Worm (Caenorhabditis elegans) whole organism, L2 larva: ENCODE data around the gene col-123.

Source experiments
- C34F6.9 ChIP-seq: fragments of 150-350 bp; optimal IDR thresholded peaks from 2 replicates; lab custom pipeline; 2014; ENCODE audit warnings: missing biosample characterization, missing genetic modification characterization
- F13H6.1 ChIP-seq: sonication (generic microtip); optimal IDR thresholded peaks from 2 replicates; lab custom pipeline; 2016; ENCODE audit warnings: missing genetic modification characterization, missing compliant biosample characterization
- R02D3.7 ChIP-seq: fragments of 150-350 bp; optimal IDR thresholded peaks from 2 replicates; lab custom pipeline; 2014; ENCODE audit warnings: missing biosample characterization, missing genetic modification characterization
- Y55F3AM.14 ChIP-seq: fragments of 200-800 bp; sonication (Bioruptor generic); optimal IDR thresholded peaks from 2 replicates; lab custom pipeline; 2018; ENCODE audit warnings: mild to moderate bottlenecking, missing genetic modification characterization, missing compliant biosample characterization
- alr-1 ChIP-seq: fragments of 150-350 bp; optimal IDR thresholded peaks from 2 replicates; lab custom pipeline; 2014; ENCODE audit warnings: missing biosample characterization, missing genetic modification characterization
- aly-2 ChIP-seq: fragments of 150-350 bp; optimal IDR thresholded peaks from 2 replicates; lab custom pipeline; 2014; ENCODE audit warnings: missing biosample characterization, missing genetic modification characterization
- ama-1 ChIP-seq: fragments of 150-350 bp; optimal IDR thresholded peaks from 2 replicates; lab custom pipeline; 2018; ENCODE audit warnings: inconsistent platforms
- ceh-16 ChIP-seq: fragments of 150-350 bp; optimal IDR thresholded peaks from 2 replicates; lab custom pipeline; 2014; ENCODE audit warnings: missing biosample characterization, missing genetic modification characterization
- ceh-82 ChIP-seq: fragments of 150-350 bp; optimal IDR thresholded peaks from 2 replicates; lab custom pipeline; 2014; ENCODE audit warnings: missing biosample characterization, missing genetic modification characterization
- crh-2 ChIP-seq: sonication (generic microtip); optimal IDR thresholded peaks from 2 replicates; lab custom pipeline; 2017; ENCODE audit warnings: missing biosample characterization, missing genetic modification characterization
- dmd-4 ChIP-seq: sonication (generic microtip); optimal IDR thresholded peaks from 2 replicates; lab custom pipeline; 2017; ENCODE audit warnings: missing biosample characterization, missing genetic modification characterization
- egl-27 ChIP-seq: sonication (generic microtip); optimal IDR thresholded peaks from 3 replicates; lab custom pipeline; 2017; ENCODE audit warnings: missing biosample characterization, missing genetic modification reagents, missing genetic modification characterization
- elt-1 ChIP-seq: fragments of 150-350 bp; optimal IDR thresholded peaks from 2 replicates; lab custom pipeline; 2014; ENCODE audit warnings: missing biosample characterization, missing genetic modification characterization
- elt-3 ChIP-seq: sonication (generic microtip); optimal IDR thresholded peaks from 2 replicates; lab custom pipeline; 2017; ENCODE audit warnings: missing biosample characterization, missing genetic modification characterization
- fos-1 ChIP-seq: fragments of 150-350 bp; optimal IDR thresholded peaks from 2 replicates; lab custom pipeline; 2014; ENCODE audit warnings: missing biosample characterization, missing genetic modification characterization
- lin-11 ChIP-seq: fragments of 150-350 bp; sonication (generic microtip); optimal IDR thresholded peaks from 2 replicates; lab custom pipeline; 2014; ENCODE audit warnings: missing biosample characterization, missing genetic modification characterization, inconsistent platforms, mixed read lengths
- lin-13 ChIP-seq: fragments of 150-350 bp; optimal IDR thresholded peaks from 2 replicates; lab custom pipeline; 2014; ENCODE audit warnings: missing biosample characterization, missing genetic modification reagents, missing genetic modification characterization
- mab-5 ChIP-seq: fragments of 150-350 bp; optimal IDR thresholded peaks from 2 replicates; lab custom pipeline; 2014; ENCODE audit warnings: missing biosample characterization, missing genetic modification characterization
- mbf-1 ChIP-seq: sonication (generic microtip); optimal IDR thresholded peaks from 2 replicates; lab custom pipeline; 2017; ENCODE audit warnings: missing biosample characterization, missing genetic modification characterization
- nhr-10 ChIP-seq: sonication (generic microtip); optimal IDR thresholded peaks from 2 replicates; lab custom pipeline; 2017; ENCODE audit warnings: missing biosample characterization, missing genetic modification characterization
- nhr-11 ChIP-seq: fragments of 150-350 bp; optimal IDR thresholded peaks from 2 replicates; lab custom pipeline; 2014; ENCODE audit warnings: missing biosample characterization, missing genetic modification characterization
- nhr-129 ChIP-seq: fragments of 150-350 bp; optimal IDR thresholded peaks from 2 replicates; lab custom pipeline; 2014; ENCODE audit warnings: missing biosample characterization, missing genetic modification characterization
- nhr-21 ChIP-seq: fragments of 150-350 bp; optimal IDR thresholded peaks from 2 replicates; lab custom pipeline; 2014; ENCODE audit warnings: missing biosample characterization, missing genetic modification characterization
- nhr-23 ChIP-seq: fragments of 150-350 bp; optimal IDR thresholded peaks from 2 replicates; lab custom pipeline; 2014; ENCODE audit warnings: missing biosample characterization, missing genetic modification reagents, missing genetic modification characterization
- nhr-25 ChIP-seq: fragments of 150-350 bp; sonication (generic microtip); optimal IDR thresholded peaks from 3 replicates; lab custom pipeline; 2014; ENCODE audit warnings: missing biosample characterization, missing genetic modification characterization
- nhr-6 ChIP-seq: fragments of 150-350 bp; optimal IDR thresholded peaks from 2 replicates; lab custom pipeline; 2014; ENCODE audit warnings: missing biosample characterization, missing genetic modification characterization
- nhr-77 ChIP-seq: fragments of 150-350 bp; optimal IDR thresholded peaks from 2 replicates; lab custom pipeline; 2014; ENCODE audit warnings: missing biosample characterization, missing genetic modification characterization
- peb-1 ChIP-seq: fragments of 150-350 bp; optimal IDR thresholded peaks from 2 replicates; lab custom pipeline; 2014; ENCODE audit warnings: missing biosample characterization, missing genetic modification characterization
- sem-4 ChIP-seq: fragments of 150-350 bp; optimal IDR thresholded peaks from 2 replicates; lab custom pipeline; 2014; ENCODE audit warnings: missing biosample characterization, missing genetic modification reagents, missing genetic modification characterization
- skn-1 ChIP-seq: sonication (generic microtip); optimal IDR thresholded peaks from 2 replicates; lab custom pipeline; 2017; ENCODE audit warnings: missing biosample characterization, missing genetic modification characterization
- sma-9 ChIP-seq, 2 experiments: fragments of 150-350 bp in 1 of 2; sonication (generic microtip) in 1 of 2; optimal IDR thresholded peaks; 2 replicates each; lab custom pipeline; 2014 to 2016; ENCODE audit warnings: missing genetic modification characterization in 2 of 2, mild to moderate bottlenecking in 1 of 2, missing biosample characterization in 1 of 2, missing compliant biosample characterization in 1 of 2, missing genetic modification reagents in 1 of 2, moderate library complexity in 1 of 2
- unc-39 ChIP-seq: fragments of 150-350 bp; optimal IDR thresholded peaks from 2 replicates; lab custom pipeline; 2014; ENCODE audit warnings: missing biosample characterization, missing genetic modification characterization
- unc-55 ChIP-seq: fragments of 150-350 bp; sonication (generic microtip); optimal IDR thresholded peaks from 3 replicates; lab custom pipeline; 2014; ENCODE audit warnings: missing biosample characterization, missing genetic modification reagents, missing genetic modification characterization
- unc-62 ChIP-seq: fragments of 150-350 bp; optimal IDR thresholded peaks from 2 replicates; lab custom pipeline; 2014; ENCODE audit warnings: missing biosample characterization, missing genetic modification reagents, missing genetic modification characterization
- zag-1 ChIP-seq: fragments of 150-350 bp; optimal IDR thresholded peaks from 2 replicates; lab custom pipeline; 2014; ENCODE audit warnings: missing biosample characterization, missing genetic modification characterization
- ztf-1 ChIP-seq: fragments of 200-800 bp; sonication (Bioruptor generic); conservative IDR thresholded peaks from 2 replicates; pipeline ENCODE4 v1.3.6; 2022; ENCODE audit warnings: missing genetic modification characterization, missing compliant biosample characterization
- ztf-4 ChIP-seq: fragments of 150-350 bp; optimal IDR thresholded peaks from 2 replicates; lab custom pipeline; 2014; ENCODE audit warnings: missing biosample characterization, missing genetic modification characterization

col-123 gene

ce11 chrIV:9857952-9858488, 36.3 kb downstream of the col-123 start, which contains the start of gene npp-1 (continued):
- TF ChIP-seq ceh-16 (no peak), mbf-1 (tag; lab: Kevin White, UChicago) (no peak), nhr-10 (tag; lab: Kevin White, UChicago) (no peak), fos-1 (tag; lab: Kevin White, UChicago) (peak; percentile 2), alr-1 (tag; lab: Kevin White, UChicago) (no peak)

ce11 chrIV:9858970-9859369, 37.2 kb downstream of the col-123 start:
- no peak for TF ChIP-seq alr-1 (tag; lab: Kevin White, UChicago)
- TF ChIP-seq lin-13 (GFP tag; lab: Kevin White, UChicago), result no peak
- no peak for TF ChIP-seq F13H6.1 (tag; lab: Kevin White, UChicago)

ce11 chrIV:9861921-9862320, 40.2 kb downstream of the col-123 start, which contains the start of gene K07F5.14:
TSS of gene K07F5.14 (plus strand) at chrIV:9862221.
- TF ChIP-seq lin-11 (tag; lab: Kevin White, UChicago) (no peak), ceh-16 (no peak), F13H6.1 (tag; lab: Kevin White, UChicago) (no peak), elt-1 (tag; lab: Kevin White, UChicago) (no peak), crh-2 (tag; lab: Kevin White, UChicago) (no peak), nhr-10 (tag; lab: Kevin White, UChicago) (no peak), elt-3 (tag; lab: Kevin White, UChicago) (no peak), skn-1 (tag; lab: Kevin White, UChicago) (no peak), ztf-4 (no peak), zag-1 (tag; lab: Kevin White, UChicago) (no peak), mab-5 (no peak), unc-39 (tag; lab: Kevin White, UChicago) (no peak), peb-1 (tag; lab: Kevin White, UChicago) (no peak), mbf-1 (tag; lab: Kevin White, UChicago) (no peak), nhr-21 (tag; lab: Kevin White, UChicago) (no peak), sem-4 (tag; lab: Kevin White, UChicago) (no peak), fos-1 (tag; lab: Kevin White, UChicago) (no peak), nhr-25 (tag; lab: Kevin White, UChicago) (no peak), dmd-4 (no peak)

ce11 chrIV:9863817-9864216, 42.1 kb downstream of the col-123 start, which contains the start of gene K07F5.16:
TSS of gene K07F5.16 (plus strand) at chrIV:9864117.
- TF ChIP-seq aly-2 (no peak), mab-5 (no peak), unc-62 (no peak), ztf-4 (no peak), elt-1 (tag; lab: Kevin White, UChicago) (no peak), egl-27 (tag; lab: Kevin White, UChicago) (no peak), ztf-1 (GFP tag; lab: Robert Waterston, UW) (no peak), nhr-11 (tag; lab: Kevin White, UChicago) (no peak), ama-1 (lab: Kevin White, UChicago) (no peak), C34F6.9 (no peak), unc-55 (GFP tag; lab: Kevin White, UChicago) (no peak), nhr-77 (tag; lab: Kevin White, UChicago) (no peak), mbf-1 (tag; lab: Kevin White, UChicago) (no peak), nhr-10 (tag; lab: Kevin White, UChicago) (no peak)

- TF ChIP-seq R02D3.7 (no peak), aly-2 (no peak), unc-55 (GFP tag; lab: Kevin White, UChicago) (no peak), nhr-77 (tag; lab: Kevin White, UChicago) (no peak), nhr-129 (tag; lab: Kevin White, UChicago) (no peak), fos-1 (tag; lab: Kevin White, UChicago) (no peak), sem-4 (tag; lab: Kevin White, UChicago) (no peak), mbf-1 (tag; lab: Kevin White, UChicago) (no peak), ceh-82 (tag; lab: Kevin White, UChicago) (no peak), nhr-6 (tag; lab: Kevin White, UChicago) (no peak), lin-13 (GFP tag; lab: Kevin White, UChicago) (no peak), Y55F3AM.14 (GFP tag; lab: Kevin White, UChicago) (no peak), nhr-23 (tag; lab: Kevin White, UChicago) (no peak), sma-9 (GFP tag; optimal IDR thresholded peaks at IDR 0.05; lab: Kevin White, UChicago) (no peak), sma-9 (tag; optimal IDR thresholded peaks at IDR 0.05; lab: Kevin White, UChicago) (no peak), elt-3 (tag; lab: Kevin White, UChicago) (no peak)
Measured at ce11 chrIV:9864778-9865177, 43.1 kb downstream of the col-123 start, which contains the start of the genes K07F5.15 and K07F5.22. TSS of gene K07F5.15 (plus strand) at chrIV:9865078. TSS of gene K07F5.22 (plus strand) at chrIV:9865078.
